Fruit fly (Drosophila melanogaster): Measurements from ENCODE around the gene hh.
A peak's percentile ranks its signal among the peaks of the same experiment; 100 is the strongest.

The hh gene

dm6 chr3R:23156865-23157515 lies 15.3 kb upstream of the hh start (continued):
- TF ChIP-seq CG8388 (GFP tag; optimal IDR thresholded peaks at IDR 0.05), result no peak
- no peak for TF ChIP-seq salm (tag; optimal IDR thresholded peaks at IDR 0.05)
- TF ChIP-seq CG9437 (GFP tag; optimal IDR thresholded peaks at IDR 0.05), result peak; percentile 42
- peak; percentile 24 for TF ChIP-seq CG6683 (GFP tag; optimal IDR thresholded peaks at IDR 0.05)
- no peak for TF ChIP-seq CG31441 (GFP tag; IDR thresholded peaks at IDR 0.05)
- peak; percentile 41 for TF ChIP-seq kay (GFP tag; optimal IDR thresholded peaks at IDR 0.05)
- peak; percentile 91 for TF ChIP-seq abd-A (tag; optimal IDR thresholded peaks at IDR 0.05)
- peak; percentile 14 for TF ChIP-seq CG15514 (GFP tag; optimal IDR thresholded peaks at IDR 0.05)
- TF ChIP-seq CG1603 (tag; optimal IDR thresholded peaks at IDR 0.05), result peak; percentile 14
- TF ChIP-seq CG14050 (GFP tag; IDR thresholded peaks at IDR 0.05), result no peak
- no peak for TF ChIP-seq CG17829 (tag; optimal IDR thresholded peaks at IDR 0.05)
- TF ChIP-seq ro (GFP tag; IDR thresholded peaks at IDR 0.05), result no peak
- TF ChIP-seq chm (GFP tag; IDR thresholded peaks at IDR 0.05), result peak; percentile 44; the same call in 1 of the 2 replicates
- no peak for TF ChIP-seq Xbp1 (GFP tag; optimal IDR thresholded peaks at IDR 0.05)
- TF ChIP-seq sd (tag; optimal IDR thresholded peaks at IDR 0.05), result peak; percentile 59
- TF ChIP-seq CG3407 (GFP tag; optimal IDR thresholded peaks at IDR 0.05), result peak; percentile 6
- no peak for TF ChIP-seq Mes4 (GFP tag; optimal IDR thresholded peaks at IDR 0.05)
- TF ChIP-seq ftz-f1 (GFP tag; optimal IDR thresholded peaks at IDR 0.05), result peak; percentile 42
- no peak for TF ChIP-seq Dip3 (GFP tag; optimal IDR thresholded peaks at IDR 0.05)
- peak; percentile 56 for TF ChIP-seq YL-1 (GFP tag; optimal IDR thresholded peaks at IDR 0.05)
- peak; percentile 9 for TF ChIP-seq B-H2 (GFP tag; optimal IDR thresholded peaks at IDR 0.05)
- peak in 1 of 2 experiments; percentile 71 for TF ChIP-seq tll (GFP tag; optimal IDR thresholded peaks at IDR 0.05)
- peak in 1 of 2 experiments; percentile 95 for TF ChIP-seq insv (GFP tag; optimal IDR thresholded peaks at IDR 0.05)
- peak; percentile 76 for TF ChIP-seq CG34376 (GFP tag; optimal IDR thresholded peaks at IDR 0.05)
- TF ChIP-seq NC2α (GFP tag; optimal IDR thresholded peaks at IDR 0.05), result no peak
- peak; percentile 21 for TF ChIP-seq Deaf1 (tag; optimal IDR thresholded peaks at IDR 0.05)
- TF ChIP-seq CG9932 (GFP tag; IDR thresholded peaks at IDR 0.05), result no peak
- 0 out of 2 replicates have a peak, but pooled peaks have one; percentile 44 for TF ChIP-seq seq (GFP tag; IDR thresholded peaks at IDR 0.05)
- TF ChIP-seq CG34422 (GFP tag; IDR thresholded peaks at IDR 0.05), result peak; percentile 89
- peak; percentile 25 for TF ChIP-seq CG12299 (tag; optimal IDR thresholded peaks at IDR 0.05)
- no peak for TF ChIP-seq hkb (optimal IDR thresholded peaks at IDR 0.05)
- peak; percentile 34; the same call in 1 of the 2 replicates for TF ChIP-seq hkb (GFP tag; IDR thresholded peaks at IDR 0.05)
- no peak for TF ChIP-seq Camta (GFP tag; optimal IDR thresholded peaks at IDR 0.05)
- TF ChIP-seq lola (GFP tag; optimal IDR thresholded peaks at IDR 0.05), result peak in 1 of 3 experiments; percentile 66
- TF ChIP-seq chinmo (GFP tag; IDR thresholded peaks at IDR 0.05; ENCODE audit: partially characterized antibody), result peak; percentile 91
- no peak for TF ChIP-seq Jarid2 (GFP tag; optimal IDR thresholded peaks at IDR 0.05)
- TF ChIP-seq corto (GFP tag; optimal IDR thresholded peaks at IDR 0.05), result no peak
- TF ChIP-seq fu2 (GFP tag; optimal IDR thresholded peaks at IDR 0.05), result no peak
- peak; percentile 17; the same call in 1 of the 2 replicates for TF ChIP-seq CG10959 (GFP tag; IDR thresholded peaks at IDR 0.05)
- TF ChIP-seq CG8290 (GFP tag; optimal IDR thresholded peaks at IDR 0.05), result no peak
- peak; percentile 8 to 24 for TF ChIP-seq CG8290 (tag; optimal IDR thresholded peaks at IDR 0.05)
- TF ChIP-seq Atf6 (GFP tag; IDR thresholded peaks at IDR 0.05), result no peak
- TF ChIP-seq Fer1 (GFP tag; optimal IDR thresholded peaks at IDR 0.05), result peak; percentile 28
- no peak for TF ChIP-seq Mad (GFP tag; optimal IDR thresholded peaks at IDR 0.05)
- peak; percentile 22 for TF ChIP-seq CG17912 (GFP tag; optimal IDR thresholded peaks at IDR 0.05)
- no peak for TF ChIP-seq lmd (GFP tag; IDR thresholded peaks at IDR 0.05)
- 0 out of 2 replicates have a peak, but pooled peaks have one; percentile 12 for TF ChIP-seq MBD-R2 (GFP tag; IDR thresholded peaks at IDR 0.05)
- TF ChIP-seq CG10654 (GFP tag; optimal IDR thresholded peaks at IDR 0.05), result no peak
- peak; percentile 4 for TF ChIP-seq CG10462 (GFP tag; optimal IDR thresholded peaks at IDR 0.05)
- peak; percentile 58; the same call in 2 of the 3 replicates for TF ChIP-seq Opbp (GFP tag; IDR thresholded peaks at IDR 0.05; ENCODE audit: partially characterized antibody)

All from whole organism, embryonic.